Worm (Caenorhabditis elegans): ENCODE measurements around the gene K09F5.6.

Gene K09F5.6

ce11 chrX:7680545-7681330 lies 38.3 kb upstream of the K09F5.6 start, which contains the start of gene stn-2 (continued):
- peak; percentile 24; the same call in 1 of the 2 replicates for TF ChIP-seq php-3 (GFP tag; IDR thresholded peaks at IDR 0.05)
- peak; percentile 75 for TF ChIP-seq aha-1 (tag)
- TF ChIP-seq mes-2 (tag; optimal IDR thresholded peaks at IDR 0.05; ENCODE audit: poor library complexity, severe bottlenecking) = peak; percentile 50
- no peak for TF ChIP-seq lin-13 (GFP tag; optimal IDR thresholded peaks at IDR 0.05)
- TF ChIP-seq nhr-10 (tag; optimal IDR thresholded peaks at IDR 0.05) = no peak
- no peak for TF ChIP-seq nhr-76 (tag; optimal IDR thresholded peaks at IDR 0.05)
- TF ChIP-seq zfp-2 (tag; optimal IDR thresholded peaks at IDR 0.05) = no peak
- TF ChIP-seq zag-1 (tag; optimal IDR thresholded peaks at IDR 0.05) = no peak
- TF ChIP-seq F37D6.2 (tag; optimal IDR thresholded peaks at IDR 0.05) = no peak
- TF ChIP-seq vab-7 (GFP tag; IDR thresholded peaks at IDR 0.05) = peak; percentile 76
- TF ChIP-seq Y75B8A.6 (GFP tag; IDR thresholded peaks at IDR 0.05) = no peak
- no peak for TF ChIP-seq saeg-2 (GFP tag; IDR thresholded peaks at IDR 0.05)
- 0 out of 2 replicates have a peak, but pooled peaks have one; percentile 63 for TF ChIP-seq Y105C5A.15 (GFP tag; IDR thresholded peaks at IDR 0.05)
- TF ChIP-seq spr-1 (tag; optimal IDR thresholded peaks at IDR 0.05) = no peak
- no peak for TF ChIP-seq D1046.2 (GFP tag; IDR thresholded peaks at IDR 0.05)
- no peak for TF ChIP-seq ceh-28 (tag; optimal IDR thresholded peaks at IDR 0.05)
- no peak for TF ChIP-seq ZK337.2 (GFP tag; IDR thresholded peaks at IDR 0.05)
- no peak for TF ChIP-seq ceh-20 (GFP tag; IDR thresholded peaks at IDR 0.05)
- peak; percentile 75 for TF ChIP-seq arid-1 (GFP tag; conservative IDR thresholded peaks at IDR 0.05)
- no peak for TF ChIP-seq nhr-111 (GFP tag; optimal IDR thresholded peaks at IDR 0.05)
- TF ChIP-seq lir-3 (tag; optimal IDR thresholded peaks at IDR 0.05) = no peak
- peak; percentile 3 for TF ChIP-seq duxl-1 (tag; optimal IDR thresholded peaks at IDR 0.05; ENCODE audit: poor library complexity)
- no peak for TF ChIP-seq ama-1 (optimal IDR thresholded peaks at IDR 0.05)
- no peak for TF ChIP-seq mdl-1 (tag; optimal IDR thresholded peaks at IDR 0.05)
- no peak for TF ChIP-seq cey-2 (tag; optimal IDR thresholded peaks at IDR 0.05; ENCODE audit: borderline replicate concordance, insufficient read depth)
- no peak for TF ChIP-seq pqm-1 (tag; optimal IDR thresholded peaks at IDR 0.05)
- no peak for TF ChIP-seq mdt-29 (GFP tag; IDR thresholded peaks at IDR 0.05)
- 0 out of 2 replicates have a peak, but pooled peaks have one; percentile 64 for TF ChIP-seq dmd-8 (GFP tag; IDR thresholded peaks at IDR 0.05)
- TF ChIP-seq Y48G9A.11 (GFP tag; IDR thresholded peaks at IDR 0.05) = no peak
- peak; percentile 7 for TF ChIP-seq nhr-28 (tag; optimal IDR thresholded peaks at IDR 0.05)
- peak; percentile 70 for TF ChIP-seq snpc-1.2 (GFP tag; IDR thresholded peaks at IDR 0.05)
- TF ChIP-seq ceh-82 (tag; optimal IDR thresholded peaks at IDR 0.05) = no peak
- 0 out of 2 replicates have a peak, but pooled peaks have one; percentile 17 for TF ChIP-seq tra-1 (GFP tag; IDR thresholded peaks at IDR 0.05)
- no peak for TF ChIP-seq sdz-12 (GFP tag; optimal IDR thresholded peaks at IDR 0.05)
- no peak for TF ChIP-seq F10B5.3 (tag; optimal IDR thresholded peaks at IDR 0.05)
- no peak for TF ChIP-seq zip-2 (tag; optimal IDR thresholded peaks at IDR 0.05)
- peak in 1 of 2 experiments; percentile 8 for TF ChIP-seq lsy-2 (tag; optimal IDR thresholded peaks at IDR 0.05)
- TF ChIP-seq nhr-41 (GFP tag; IDR thresholded peaks at IDR 0.05) = peak; percentile 52; the same call in 1 of the 2 replicates
- TF ChIP-seq egl-43 (GFP tag; IDR thresholded peaks at IDR 0.05) = 0 out of 2 replicates have a peak, but pooled peaks have one; percentile 49
- TF ChIP-seq nhr-102 (tag; optimal IDR thresholded peaks at IDR 0.05) = peak; percentile 37
- no peak for TF ChIP-seq ceh-32 (tag; optimal IDR thresholded peaks at IDR 0.05; ENCODE audit: poor library complexity)
- no peak for TF ChIP-seq dpl-1 (GFP tag; optimal IDR thresholded peaks at IDR 0.05)
- TF ChIP-seq lin-15B (tag; optimal IDR thresholded peaks at IDR 0.05) = no peak
- TF ChIP-seq tag-97 (GFP tag; IDR thresholded peaks at IDR 0.05) = no peak
- peak; percentile 8 for TF ChIP-seq nhr-48 (tag; optimal IDR thresholded peaks at IDR 0.05)
- TF ChIP-seq mep-1 (tag; optimal IDR thresholded peaks at IDR 0.05) = no peak
- TF ChIP-seq lim-7 (GFP tag; IDR thresholded peaks at IDR 0.05) = peak; percentile 62
- no peak for TF ChIP-seq hlh-30 (tag; optimal IDR thresholded peaks at IDR 0.05; ENCODE audit: insufficient read depth)
- no peak for TF ChIP-seq lin-38 (GFP tag; IDR thresholded peaks at IDR 0.05)
- no peak for TF ChIP-seq madf-5 (GFP tag; IDR thresholded peaks at IDR 0.05)

Measured in whole organism, L4 larva.